Worm (Caenorhabditis elegans) whole organism, young adult: ENCODE results near the gene rho-1.

Source experiments
- F33H1.4 ChIP-seq: fragments of 200-800 bp; sonication (Bioruptor generic); IDR thresholded peaks from 2 replicates; pipeline ENCODE4 v1.3.6; 2022; ENCODE audit warnings: missing genetic modification reagents, missing genetic modification characterization, missing compliant biosample characterization
- F52B5.7 ChIP-seq: sonication (generic microtip); optimal IDR thresholded peaks from 2 replicates; lab custom pipeline; 2016; ENCODE audit warnings: mild to moderate bottlenecking, missing genetic modification characterization, missing compliant biosample characterization
- F55B11.4 ChIP-seq: sonication (generic microtip); optimal IDR thresholded peaks from 2 replicates; lab custom pipeline; 2016; ENCODE audit warnings: missing compliant biosample characterization, missing genetic modification characterization, borderline replicate concordance; ENCODE audit not compliant: insufficient read depth
- F57C9.4 ChIP-seq: sonication (generic microtip); optimal IDR thresholded peaks from 2 replicates; lab custom pipeline; 2017; ENCODE audit warnings: mild to moderate bottlenecking, missing genetic modification characterization, missing compliant biosample characterization
- K11D2.4 ChIP-seq: fragments of 200-800 bp; sonication (Bioruptor generic); IDR thresholded peaks from 2 replicates; pipeline ENCODE4 v1.3.6; 2022; ENCODE audit warnings: missing genetic modification reagents, missing genetic modification characterization, missing compliant biosample characterization
- K12H6.12 ChIP-seq: fragments of 200-800 bp; sonication (Bioruptor generic); optimal IDR thresholded peaks from 2 replicates; lab custom pipeline; 2018; ENCODE audit warnings: mild to moderate bottlenecking, missing genetic modification characterization, missing compliant biosample characterization
- Y53F4B.3 ChIP-seq: fragments of 200-800 bp; sonication (Bioruptor generic); IDR thresholded peaks from 2 replicates; pipeline ENCODE4 v1.3.6; 2022; ENCODE audit warnings: missing genetic modification reagents, missing genetic modification characterization, missing compliant biosample characterization
- Y56A3A.18 ChIP-seq: fragments of 200-800 bp; sonication (Bioruptor generic); IDR thresholded peaks from 2 replicates; pipeline ENCODE4 v1.3.6; 2022; ENCODE audit warnings: missing genetic modification reagents, missing genetic modification characterization, missing compliant biosample characterization
- Y95B8A.8 ChIP-seq: fragments of 200-800 bp; sonication (Bioruptor generic); IDR thresholded peaks from 2 replicates; pipeline ENCODE4 v1.3.6; 2022; ENCODE audit warnings: missing genetic modification reagents, missing genetic modification characterization, missing compliant biosample characterization
- aptf-3 ChIP-seq: fragments of 200-800 bp; sonication (Bioruptor generic); IDR thresholded peaks from 2 replicates; pipeline ENCODE4 v1.3.6; 2022; ENCODE audit warnings: missing genetic modification characterization, missing compliant biosample characterization
- atf-7 ChIP-seq: sonication (generic microtip); optimal IDR thresholded peaks from 2 replicates; lab custom pipeline; 2017; ENCODE audit warnings: mild to moderate bottlenecking, missing genetic modification characterization, missing compliant biosample characterization
- attf-6 ChIP-seq: fragments of 200-800 bp; sonication (Bioruptor generic); IDR thresholded peaks from 2 replicates; pipeline ENCODE4 v1.3.6; 2022; ENCODE audit warnings: missing genetic modification reagents, missing genetic modification characterization, missing compliant biosample characterization
- bed-2 ChIP-seq: fragments of 200-800 bp; sonication (Bioruptor generic); IDR thresholded peaks from 2 replicates; pipeline ENCODE4 v1.3.6; 2022; ENCODE audit warnings: missing genetic modification reagents, missing genetic modification characterization, missing compliant biosample characterization
- ceh-91 ChIP-seq: fragments of 200-800 bp; sonication (Bioruptor generic); IDR thresholded peaks from 2 replicates; pipeline ENCODE4 v1.3.6; 2022; ENCODE audit warnings: missing genetic modification reagents, missing genetic modification characterization, missing compliant biosample characterization
- die-1 ChIP-seq: sonication (generic microtip); optimal IDR thresholded peaks from 2 replicates; lab custom pipeline; 2016; ENCODE audit warnings: missing genotype, mild to moderate bottlenecking, missing genetic modification characterization, missing compliant biosample characterization
- egl-18 ChIP-seq: fragments of 200-800 bp; sonication (Bioruptor generic); IDR thresholded peaks from 2 replicates; pipeline ENCODE4 v1.3.6; 2022; ENCODE audit warnings: missing genetic modification reagents, missing genetic modification characterization, missing compliant biosample characterization
- gei-17 ChIP-seq: fragments of 200-800 bp; sonication (Bioruptor generic); optimal IDR thresholded peaks from 2 replicates; lab custom pipeline; 2018; ENCODE audit warnings: mild to moderate bottlenecking, missing genetic modification characterization, missing compliant biosample characterization
- him-1 ChIP-seq: sonication (generic microtip); optimal IDR thresholded peaks from 2 replicates; lab custom pipeline; 2016; ENCODE audit warnings: missing genotype, missing genetic modification reagents, missing genetic modification characterization, missing compliant biosample characterization
- hlh-12 ChIP-seq: sonication (generic microtip); optimal IDR thresholded peaks from 2 replicates; lab custom pipeline; 2016; ENCODE audit warnings: missing genetic modification characterization, missing compliant biosample characterization
- hlh-26 ChIP-seq: fragments of 200-800 bp; sonication (Bioruptor generic); conservative IDR thresholded peaks from 2 replicates; pipeline ENCODE4 v1.3.6; 2022; ENCODE audit warnings: missing genetic modification reagents, missing genetic modification characterization, missing compliant biosample characterization
- hmg-1.2 ChIP-seq: fragments of 200-800 bp; sonication (Bioruptor generic); IDR thresholded peaks from 2 replicates; pipeline ENCODE4 v1.3.6; 2022; ENCODE audit warnings: missing genetic modification reagents, missing genetic modification characterization, missing compliant biosample characterization
- lin-26 ChIP-seq: fragments of 200-800 bp; sonication (Bioruptor generic); IDR thresholded peaks from 2 replicates; pipeline ENCODE4 v1.3.6; 2022; ENCODE audit warnings: missing genetic modification reagents, missing genetic modification characterization, missing compliant biosample characterization
- lin-35 ChIP-seq, 3 experiments: fragments of 150-350 bp in 2 of 3; sonication (generic microtip) in 1 of 3; optimal IDR thresholded peaks; 2 replicates each; lab custom pipeline; 2014 to 2018; ENCODE audit warnings: missing biosample characterization in 3 of 3, missing genetic modification characterization in 3 of 3, missing genetic modification reagents in 3 of 3
- lin-40 ChIP-seq: sonication (generic microtip); optimal IDR thresholded peaks from 2 replicates; lab custom pipeline; 2016; ENCODE audit warnings: missing genetic modification characterization, mild to moderate bottlenecking, missing compliant biosample characterization, missing genotype, missing genetic modification reagents
- lsy-27 ChIP-seq: sonication (generic microtip); optimal IDR thresholded peaks from 2 replicates; lab custom pipeline; 2017; ENCODE audit warnings: missing genetic modification characterization, mild to moderate bottlenecking, missing compliant biosample characterization, antibody characterized with exemption, missing genotype, borderline replicate concordance; ENCODE audit not compliant: insufficient read depth
- madf-10 ChIP-seq: sonication (generic microtip); optimal IDR thresholded peaks from 2 replicates; lab custom pipeline; 2016; ENCODE audit warnings: mild to moderate bottlenecking, missing genetic modification characterization, missing compliant biosample characterization
- madf-6 ChIP-seq: fragments of 200-800 bp; sonication (Bioruptor generic); IDR thresholded peaks from 2 replicates; pipeline ENCODE4 v1.3.6; 2022; ENCODE audit warnings: missing genetic modification reagents, missing genetic modification characterization, missing compliant biosample characterization
- mes-4 ChIP-seq: sonication (generic microtip); optimal IDR thresholded peaks from 2 replicates; lab custom pipeline; 2016; ENCODE audit warnings: missing genotype, missing genetic modification characterization, missing compliant biosample characterization
- mxl-1 ChIP-seq: sonication (generic microtip); optimal IDR thresholded peaks from 2 replicates; lab custom pipeline; 2016; ENCODE audit warnings: missing genetic modification characterization, missing compliant biosample characterization
- nfya-1 ChIP-seq: sonication (generic microtip); optimal IDR thresholded peaks from 2 replicates; lab custom pipeline; 2017; ENCODE audit warnings: antibody characterized with exemption, missing compliant biosample characterization, missing genetic modification characterization, borderline replicate concordance; ENCODE audit not compliant: insufficient read depth
- nfyb-1 ChIP-seq: fragments of 200-800 bp; sonication (Bioruptor generic); IDR thresholded peaks from 2 replicates; pipeline ENCODE4 v1.3.6; 2022; ENCODE audit warnings: missing genetic modification reagents, missing genetic modification characterization, missing compliant biosample characterization
- nhr-179 ChIP-seq: sonication (generic microtip); optimal IDR thresholded peaks from 2 replicates; lab custom pipeline; 2016; ENCODE audit warnings: mild to moderate bottlenecking, missing genetic modification characterization, missing compliant biosample characterization
- nhr-27 ChIP-seq: fragments of 200-800 bp; sonication (Bioruptor generic); optimal IDR thresholded peaks from 2 replicates; lab custom pipeline; 2018; ENCODE audit warnings: mild to moderate bottlenecking, missing genetic modification characterization, moderate library complexity, missing compliant biosample characterization
- pha-4 ChIP-seq: fragments of 150-350 bp; sonication (generic microtip); optimal IDR thresholded peaks from 2 replicates; lab custom pipeline; 2014; ENCODE audit warnings: missing biosample characterization, missing genetic modification reagents, missing genetic modification characterization
- rcor-1 ChIP-seq: fragments of 200-800 bp; sonication (Bioruptor generic); IDR thresholded peaks from 2 replicates; pipeline ENCODE4 v1.3.6; 2022; ENCODE audit warnings: missing genetic modification reagents, missing genetic modification characterization, missing compliant biosample characterization
- rec-8 ChIP-seq, 2 experiments: sonication (generic microtip); optimal IDR thresholded peaks; 2 replicates each; lab custom pipeline; 2016; ENCODE audit warnings: mild to moderate bottlenecking in 2 of 2, missing genetic modification characterization in 2 of 2, missing genetic modification reagents in 2 of 2, missing genotype in 2 of 2, missing biosample characterization in 1 of 2, missing compliant biosample characterization in 1 of 2, moderate library complexity in 1 of 2
- sea-2 ChIP-seq: fragments of 200-800 bp; sonication (Bioruptor generic); IDR thresholded peaks from 2 replicates; pipeline ENCODE4 v1.3.6; 2022; ENCODE audit warnings: missing genetic modification characterization, missing compliant biosample characterization
- snpc-4 ChIP-seq, 5 experiments: fragments of 150-350 bp in 1 of 5; sonication (generic microtip) in 4 of 5; optimal IDR thresholded peaks; 2 replicates each; lab custom pipeline; 2014 to 2018; ENCODE audit warnings: missing genetic modification characterization in 5 of 5, missing biosample characterization in 3 of 5, antibody characterized with exemption in 2 of 5, mild to moderate bottlenecking in 2 of 5, missing compliant biosample characterization in 2 of 5, missing genotype in 2 of 5, moderate library complexity in 2 of 5, missing genetic modification reagents in 1 of 5
- tbp1 ChIP-seq: fragments of 200-800 bp; sonication (Bioruptor generic); optimal IDR thresholded peaks from 2 replicates; lab custom pipeline; 2018; ENCODE audit warnings: mild to moderate bottlenecking, missing genetic modification characterization, missing compliant biosample characterization
- unc-62 ChIP-seq: fragments of 150-350 bp; optimal IDR thresholded peaks from 2 replicates; lab custom pipeline; 2014; ENCODE audit warnings: missing biosample characterization, missing genetic modification reagents, missing genetic modification characterization
- zfh-2 ChIP-seq: fragments of 200-800 bp; sonication (Bioruptor generic); conservative IDR thresholded peaks from 2 replicates; pipeline ENCODE4 v1.3.6; 2022; ENCODE audit warnings: missing genetic modification reagents, missing genetic modification characterization, missing compliant biosample characterization
- ztf-18 ChIP-seq: sonication (generic microtip); optimal IDR thresholded peaks from 2 replicates; lab custom pipeline; 2016; ENCODE audit warnings: missing genotype, mild to moderate bottlenecking, missing genetic modification characterization, missing compliant biosample characterization
- ztf-22 ChIP-seq: fragments of 200-800 bp; sonication (Bioruptor generic); optimal IDR thresholded peaks from 2 replicates; lab custom pipeline; 2018; ENCODE audit warnings: mild to moderate bottlenecking, missing genetic modification characterization, moderate library complexity, missing compliant biosample characterization
- ztf-25 ChIP-seq: fragments of 200-800 bp; sonication (Bioruptor generic); IDR thresholded peaks from 2 replicates; pipeline ENCODE4 v1.3.6; 2022; ENCODE audit warnings: missing genetic modification reagents, missing genetic modification characterization, missing compliant biosample characterization
- ztf-28 ChIP-seq: fragments of 200-800 bp; sonication (Bioruptor generic); IDR thresholded peaks from 2 replicates; pipeline ENCODE4 v1.3.6; 2022; ENCODE audit warnings: missing genetic modification reagents, missing genetic modification characterization, missing compliant biosample characterization

Gene rho-1

DNA sequence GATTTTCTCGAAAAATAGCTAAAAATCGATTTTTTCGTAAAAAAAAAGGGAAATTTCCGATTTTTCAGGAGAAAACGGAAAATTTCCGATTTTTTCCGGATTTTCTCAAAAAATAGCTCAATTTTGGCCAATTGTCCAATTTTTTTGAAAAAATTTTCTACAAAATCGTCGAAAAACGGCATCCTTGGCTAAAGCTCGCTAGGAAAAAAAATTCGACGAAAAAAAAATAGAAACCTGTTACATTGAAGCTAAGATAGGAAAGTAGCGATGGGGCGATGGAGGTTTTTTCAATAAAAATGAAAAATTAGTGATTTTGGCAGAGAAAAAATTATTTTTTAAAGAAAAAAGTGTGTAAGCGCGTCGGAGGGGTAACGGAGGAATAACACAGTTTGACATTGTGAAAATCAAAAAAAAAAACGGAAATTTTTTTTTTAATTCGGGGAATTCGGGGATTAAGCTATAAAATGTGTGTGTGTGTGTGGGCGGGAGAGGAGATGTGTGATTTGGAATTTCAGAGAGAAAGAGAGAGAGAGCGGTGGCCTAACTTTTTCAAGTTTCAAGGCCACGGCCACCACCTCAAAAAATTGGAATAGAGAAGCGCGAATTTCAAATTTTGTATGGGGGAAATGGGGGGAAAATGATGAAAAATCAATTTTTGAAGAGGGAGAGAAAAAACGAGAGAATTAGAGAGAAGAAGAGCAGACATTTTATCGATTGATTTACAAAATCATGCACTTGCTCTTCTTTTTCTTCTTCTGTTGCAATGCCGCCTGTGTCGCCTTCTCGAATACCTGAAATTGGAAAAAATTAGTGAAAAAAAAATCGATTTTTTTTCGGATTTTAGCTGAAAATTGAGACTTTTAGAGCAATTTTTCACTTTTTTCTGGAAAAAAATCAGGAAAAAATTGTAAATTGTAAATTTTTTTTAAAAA lies 5.3 kb downstream of the rho-1 start:
- TF ChIP-seq egl-18 = no peak
- TF ChIP-seq tbp1 = peak; percentile 3
- TF ChIP-seq Y56A3A.18 (GFP tag; lab: Robert Waterston, UW) = 0 out of 2 replicates have a peak, but pooled peaks have one; percentile 20
- no peak for TF ChIP-seq bed-2 (GFP tag; lab: Robert Waterston, UW)
- no peak for TF ChIP-seq snpc-4 (GFP tag; optimal IDR thresholded peaks at IDR 0.05; lab: Kevin White, UChicago)
- peak in 1 of 4 experiments; percentile 73 for TF ChIP-seq snpc-4 (tag; optimal IDR thresholded peaks at IDR 0.05; lab: Kevin White, UChicago)
- TF ChIP-seq attf-6 (GFP tag; lab: Robert Waterston, UW) = peak; percentile 55; the same call in 1 of the 2 replicates

DNA sequence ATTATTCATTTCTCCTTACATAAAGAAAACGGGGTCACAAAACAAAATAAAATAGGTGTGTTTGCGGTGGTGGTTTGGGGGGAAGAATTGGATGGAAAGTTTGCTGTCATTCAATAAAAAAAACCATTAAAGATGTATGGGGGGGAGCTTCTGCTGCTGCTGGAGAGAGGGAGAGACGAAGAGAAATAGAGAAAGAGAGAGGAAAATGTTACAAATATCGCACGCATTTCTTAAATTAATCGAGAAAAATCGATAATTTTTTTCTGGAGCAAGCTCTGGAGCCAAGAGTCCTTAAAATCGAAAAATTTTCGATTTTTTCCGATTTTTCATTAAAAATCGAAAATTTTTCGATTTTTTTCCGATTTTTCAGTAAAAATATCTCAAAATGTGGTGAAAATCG lies 6.0 kb downstream of the rho-1 start:
- no peak for TF ChIP-seq lin-35 (GFP tag; optimal IDR thresholded peaks at IDR 0.05; lab: Kevin White, UChicago)
- no peak for TF ChIP-seq K12H6.12 (tag; lab: Kevin White, UChicago)
- TF ChIP-seq lin-26 (GFP tag; lab: Robert Waterston, UW) = no peak
- no peak for TF ChIP-seq Y95B8A.8 (GFP tag; lab: Robert Waterston, UW)
- TF ChIP-seq F33H1.4 (GFP tag; lab: Robert Waterston, UW) = no peak
- TF ChIP-seq unc-62 (GFP tag; lab: Kevin White, UChicago) = no peak
- no peak for TF ChIP-seq F57C9.4 (tag; lab: Kevin White, UChicago)
- TF ChIP-seq lsy-27 (tag; lab: Kevin White, UChicago) = no peak
- TF ChIP-seq madf-10 (tag; lab: Kevin White, UChicago) = no peak
- TF ChIP-seq die-1 = no peak
- TF ChIP-seq zfh-2 = no peak
- no peak for TF ChIP-seq him-1 (tag; lab: Kevin White, UChicago)
- TF ChIP-seq hmg-1.2 (GFP tag; lab: Robert Waterston, UW) = peak; percentile 35; the same call in 1 of the 2 replicates
- no peak for TF ChIP-seq hlh-26
- no peak for TF ChIP-seq ztf-28 (GFP tag; lab: Robert Waterston, UW)
- 0 out of 2 replicates have a peak, but pooled peaks have one; percentile 10 for TF ChIP-seq K11D2.4 (GFP tag; lab: Robert Waterston, UW)
- no peak for TF ChIP-seq ztf-25 (GFP tag; lab: Robert Waterston, UW)
- no peak for TF ChIP-seq hlh-12 (tag; lab: Kevin White, UChicago)
- no peak for TF ChIP-seq Y53F4B.3 (GFP tag; lab: Robert Waterston, UW)
- TF ChIP-seq F55B11.4 (tag; lab: Kevin White, UChicago) = no peak
- no peak for TF ChIP-seq pha-4 (tag; lab: Kevin White, UChicago)
- TF ChIP-seq rcor-1 (GFP tag; lab: Robert Waterston, UW) = no peak
- TF ChIP-seq aptf-3 (GFP tag; lab: Robert Waterston, UW) = no peak
- no peak for TF ChIP-seq sea-2 (GFP tag; lab: Robert Waterston, UW)
- no peak for TF ChIP-seq mxl-1 (tag; lab: Kevin White, UChicago)
- no peak for TF ChIP-seq rec-8 (tag; optimal IDR thresholded peaks at IDR 0.05; lab: Kevin White, UChicago)
- no peak for TF ChIP-seq nhr-179 (tag; lab: Kevin White, UChicago)
- no peak for TF ChIP-seq nfya-1 (tag; lab: Kevin White, UChicago)
- no peak for TF ChIP-seq madf-6 (GFP tag; lab: Robert Waterston, UW)
- TF ChIP-seq gei-17 (GFP tag; lab: Kevin White, UChicago) = no peak
- TF ChIP-seq Y56A3A.18 (GFP tag; lab: Robert Waterston, UW) = 0 out of 2 replicates have a peak, but pooled peaks have one; percentile 51
- TF ChIP-seq nhr-27 = no peak
- no peak for TF ChIP-seq F52B5.7 (tag; lab: Kevin White, UChicago)
- no peak for TF ChIP-seq nfyb-1 (GFP tag; lab: Robert Waterston, UW)
- TF ChIP-seq ceh-91 = no peak
- no peak for TF ChIP-seq lin-40 (tag; lab: Kevin White, UChicago)
- no peak for TF ChIP-seq mes-4 (tag; lab: Kevin White, UChicago)
- no peak for TF ChIP-seq ztf-18 (tag; lab: Kevin White, UChicago)
- no peak for TF ChIP-seq ztf-22 (GFP tag; lab: Kevin White, UChicago)
- no peak for TF ChIP-seq atf-7
